Worm (Caenorhabditis elegans): ENCODE measurements around the gene abu-8.

ce11 chrV:5243036-5243435 lies 48.6 kb upstream of the abu-8 start, which contains the start of gene cest-35.1:
- no peak for TF ChIP-seq hmbx-1 (tag; optimal IDR thresholded peaks at IDR 0.05)
- TF ChIP-seq flt-1 (GFP tag; IDR thresholded peaks at IDR 0.05): no peak
- TF ChIP-seq B0310.2 (tag; optimal IDR thresholded peaks at IDR 0.05): no peak

All from whole organism, early embryonic.